Worm (Caenorhabditis elegans) whole organism, L4 larva: ENCODE measurements around the gene ins-12.

Source experiments
- D1046.2 ChIP-seq: fragments of 200-800 bp; sonication (Bioruptor generic); IDR thresholded peaks from 2 replicates; pipeline ENCODE4 v1.3.6; 2022; ENCODE audit warnings: missing genetic modification characterization, missing compliant biosample characterization
- F10B5.3 ChIP-seq: sonication (generic microtip); optimal IDR thresholded peaks from 2 replicates; lab custom pipeline; 2016; ENCODE audit warnings: mild to moderate bottlenecking, missing genetic modification characterization, missing compliant biosample characterization
- F26F4.8 ChIP-seq: fragments of 200-800 bp; sonication (Bioruptor generic); conservative IDR thresholded peaks from 2 replicates; pipeline ENCODE4 v1.3.6; 2022; ENCODE audit warnings: missing genetic modification characterization, missing compliant biosample characterization
- F37D6.2 ChIP-seq: sonication (generic microtip); optimal IDR thresholded peaks from 2 replicates; lab custom pipeline; 2016; ENCODE audit warnings: mild to moderate bottlenecking, missing genetic modification characterization, missing compliant biosample characterization
- T20F7.1 ChIP-seq: fragments of 200-800 bp; sonication (Bioruptor generic); optimal IDR thresholded peaks from 2 replicates; lab custom pipeline; 2018; ENCODE audit warnings: mild to moderate bottlenecking, missing genetic modification characterization, missing compliant biosample characterization
- T26A8.4 ChIP-seq: fragments of 200-800 bp; sonication (Bioruptor generic); IDR thresholded peaks from 2 replicates; pipeline ENCODE4 v1.3.6; 2022; ENCODE audit warnings: missing genetic modification characterization, missing compliant biosample characterization
- Y48G9A.11 ChIP-seq: fragments of 200-800 bp; sonication (Bioruptor generic); IDR thresholded peaks from 2 replicates; pipeline ENCODE4 v1.3.6; 2022; ENCODE audit warnings: missing genetic modification reagents, missing genetic modification characterization, missing compliant biosample characterization
- ZK337.2 ChIP-seq: fragments of 200-800 bp; sonication (Bioruptor generic); IDR thresholded peaks from 2 replicates; pipeline ENCODE4 v1.3.6; 2022; ENCODE audit warnings: missing genetic modification reagents, missing genetic modification characterization, missing compliant biosample characterization
- ama-1 ChIP-seq: fragments of 150-350 bp; optimal IDR thresholded peaks from 2 replicates; lab custom pipeline; 2014; ENCODE audit warnings: inconsistent platforms, mixed read lengths
- ceh-32 ChIP-seq: sonication (generic microtip); optimal IDR thresholded peaks from 2 replicates; lab custom pipeline; 2016; ENCODE audit warnings: mild to moderate bottlenecking, missing genetic modification characterization, missing compliant biosample characterization; ENCODE audit not compliant: poor library complexity
- ctbp-1 ChIP-seq: fragments of 200-800 bp; sonication (Bioruptor generic); IDR thresholded peaks from 2 replicates; pipeline ENCODE4 v1.3.6; 2022; ENCODE audit warnings: missing genetic modification reagents, missing genetic modification characterization, missing compliant biosample characterization
- daf-16 ChIP-seq, 3 experiments: sonication (generic microtip); optimal IDR thresholded peaks; 2 replicates each; lab custom pipeline; 2016 to 2017; ENCODE audit warnings: missing genetic modification characterization in 3 of 3, missing genetic modification reagents in 3 of 3, mild to moderate bottlenecking in 2 of 3, missing compliant biosample characterization in 2 of 3, missing biosample characterization in 1 of 3, moderate library complexity in 1 of 3
- daf-19 ChIP-seq: fragments of 200-800 bp; sonication (Bioruptor generic); conservative IDR thresholded peaks from 2 replicates; pipeline ENCODE4 v1.3.6; 2022; ENCODE audit warnings: missing genetic modification characterization, missing compliant biosample characterization
- daf-8 ChIP-seq: fragments of 200-800 bp; sonication (Bioruptor generic); IDR thresholded peaks from 2 replicates; pipeline ENCODE4 v1.3.6; 2022; ENCODE audit warnings: missing genetic modification characterization, missing compliant biosample characterization
- dmd-6 ChIP-seq: fragments of 200-800 bp; sonication (Bioruptor generic); IDR thresholded peaks from 2 replicates; pipeline ENCODE4 v1.3.6; 2022; ENCODE audit warnings: missing genetic modification reagents, missing genetic modification characterization, missing compliant biosample characterization
- dmd-8 ChIP-seq: fragments of 200-800 bp; sonication (Bioruptor generic); IDR thresholded peaks from 2 replicates; pipeline ENCODE4 v1.3.6; 2022; ENCODE audit warnings: missing genetic modification characterization, missing compliant biosample characterization
- dmd-9 ChIP-seq: fragments of 200-800 bp; sonication (Bioruptor generic); IDR thresholded peaks from 2 replicates; pipeline ENCODE4 v1.3.6; 2022; ENCODE audit warnings: missing genetic modification reagents, missing genetic modification characterization, missing compliant biosample characterization
- dve-1 ChIP-seq: sonication (generic microtip); optimal IDR thresholded peaks from 2 replicates; lab custom pipeline; 2017; ENCODE audit warnings: antibody characterized with exemption, mild to moderate bottlenecking, missing genetic modification characterization, missing compliant biosample characterization; ENCODE audit not compliant: insufficient read depth
- fos-1 ChIP-seq: fragments of 150-350 bp; optimal IDR thresholded peaks from 2 replicates; lab custom pipeline; 2014; ENCODE audit warnings: missing biosample characterization, missing genetic modification characterization
- hlh-30 ChIP-seq: sonication (generic microtip); optimal IDR thresholded peaks from 2 replicates; lab custom pipeline; 2017; ENCODE audit warnings: antibody characterized with exemption, mild to moderate bottlenecking, missing genetic modification characterization, missing compliant biosample characterization; ENCODE audit not compliant: insufficient read depth
- hmg-1.1 ChIP-seq: fragments of 200-800 bp; sonication (Bioruptor generic); IDR thresholded peaks from 2 replicates; pipeline ENCODE4 v1.3.6; 2022; ENCODE audit warnings: missing genetic modification reagents, missing genetic modification characterization, missing compliant biosample characterization
- lim-7 ChIP-seq: fragments of 200-800 bp; sonication (Bioruptor generic); IDR thresholded peaks from 2 replicates; pipeline ENCODE4 v1.3.6; 2022; ENCODE audit warnings: missing genetic modification characterization, missing compliant biosample characterization
- lin-1 ChIP-seq: fragments of 200-800 bp; sonication (Bioruptor generic); IDR thresholded peaks from 2 replicates; pipeline ENCODE4 v1.3.6; 2022; ENCODE audit warnings: missing genetic modification reagents, missing genetic modification characterization, missing compliant biosample characterization
- lin-13 ChIP-seq: fragments of 150-350 bp; optimal IDR thresholded peaks from 2 replicates; lab custom pipeline; 2014; ENCODE audit warnings: missing biosample characterization, missing genetic modification reagents, missing genetic modification characterization
- lin-29 ChIP-seq: fragments of 200-800 bp; sonication (Bioruptor generic); IDR thresholded peaks from 2 replicates; pipeline ENCODE4 v1.3.6; 2022; ENCODE audit warnings: missing genetic modification reagents, missing genetic modification characterization, missing compliant biosample characterization
- lin-38 ChIP-seq: fragments of 200-800 bp; sonication (Bioruptor generic); IDR thresholded peaks from 2 replicates; pipeline ENCODE4 v1.3.6; 2022; ENCODE audit warnings: missing genetic modification reagents, missing genetic modification characterization, missing compliant biosample characterization
- lin-39 ChIP-seq: fragments of 150-350 bp; optimal IDR thresholded peaks from 2 replicates; lab custom pipeline; 2014; ENCODE audit warnings: missing biosample characterization, missing genetic modification reagents, missing genetic modification characterization
- lir-3 ChIP-seq: sonication (generic microtip); optimal IDR thresholded peaks from 2 replicates; lab custom pipeline; 2016; ENCODE audit warnings: mild to moderate bottlenecking, missing genetic modification characterization, missing compliant biosample characterization
- mdl-1 ChIP-seq, 2 experiments: fragments of 150-350 bp in 1 of 2; sonication (generic microtip) in 1 of 2; optimal IDR thresholded peaks; 2 replicates each; lab custom pipeline; 2014 to 2017; ENCODE audit warnings: missing biosample characterization in 2 of 2, missing genetic modification characterization in 2 of 2
- mep-1 ChIP-seq: fragments of 150-350 bp; sonication (generic microtip); optimal IDR thresholded peaks from 3 replicates; lab custom pipeline; 2014; ENCODE audit warnings: missing biosample characterization, missing genetic modification characterization
- mes-2 ChIP-seq: sonication (generic microtip); optimal IDR thresholded peaks from 2 replicates; lab custom pipeline; 2016; ENCODE audit warnings: missing genotype, mild to moderate bottlenecking, missing genetic modification characterization, missing compliant biosample characterization; ENCODE audit not compliant: poor library complexity, severe bottlenecking
- mxl-2 ChIP-seq: fragments of 200-800 bp; sonication (Bioruptor generic); conservative IDR thresholded peaks from 2 replicates; pipeline ENCODE4 v1.3.6; 2022; ENCODE audit warnings: missing genetic modification reagents, missing genetic modification characterization, missing compliant biosample characterization
- mxl-3 ChIP-seq: fragments of 200-800 bp; sonication (Bioruptor generic); optimal IDR thresholded peaks from 2 replicates; lab custom pipeline; 2018; ENCODE audit warnings: mild to moderate bottlenecking, missing genetic modification characterization, missing compliant biosample characterization
- nhr-237 ChIP-seq: sonication (generic microtip); optimal IDR thresholded peaks from 2 replicates; lab custom pipeline; 2017; ENCODE audit warnings: missing biosample characterization, missing genetic modification characterization
- nhr-28 ChIP-seq: fragments of 150-350 bp; optimal IDR thresholded peaks from 2 replicates; lab custom pipeline; 2014; ENCODE audit warnings: missing biosample characterization, missing genetic modification characterization
- nhr-42 ChIP-seq: fragments of 200-800 bp; sonication (Bioruptor generic); IDR thresholded peaks from 2 replicates; pipeline ENCODE4 v1.3.6; 2022; ENCODE audit warnings: missing genetic modification characterization, missing compliant biosample characterization
- snpc-1.2 ChIP-seq: fragments of 200-800 bp; sonication (Bioruptor generic); IDR thresholded peaks from 2 replicates; pipeline ENCODE4 v1.3.6; 2022; ENCODE audit warnings: missing genetic modification reagents, missing genetic modification characterization, missing compliant biosample characterization
- snpc-4 ChIP-seq: fragments of 150-350 bp; optimal IDR thresholded peaks from 2 replicates; lab custom pipeline; 2014; ENCODE audit warnings: missing biosample characterization, missing genetic modification characterization
- spr-1 ChIP-seq: sonication (generic microtip); optimal IDR thresholded peaks from 2 replicates; lab custom pipeline; 2016; ENCODE audit warnings: mild to moderate bottlenecking, missing genetic modification characterization, missing compliant biosample characterization
- unc-62 ChIP-seq, 3 experiments: fragments of 150-350 bp in 1 of 3; sonication (generic microtip); optimal IDR thresholded peaks in 2 of 3; peaks in 1 of 3; 1 replicate in 1 of 3; 2 replicates in 2 of 3; lab custom pipeline; 2014 to 2017; ENCODE audit warnings: missing biosample characterization in 3 of 3, missing genetic modification characterization in 3 of 3, missing genetic modification reagents in 3 of 3, missing genotype in 1 of 3
- vab-7 ChIP-seq: fragments of 200-800 bp; sonication (Bioruptor generic); IDR thresholded peaks from 2 replicates; pipeline ENCODE4 v1.3.6; 2022; ENCODE audit warnings: missing genetic modification reagents, missing genetic modification characterization, missing compliant biosample characterization

Gene ins-12

ce11 chrII:5544145-5544515, 10.3 kb upstream of the ins-12 start (continued):
- TF ChIP-seq nhr-28 (peak; percentile 71), unc-62 (GFP tag; optimal IDR thresholded peaks at IDR 0.05 in 1 of 2; lab: Kevin White, UChicago) (peak in 1 of 2 experiments; percentile 95), unc-62 (tag; optimal IDR thresholded peaks at IDR 0.05; lab: Kevin White, UChicago) (no peak), F26F4.8 (GFP tag; lab: Robert Waterston, UW) (no peak), mes-2 (tag; lab: Kevin White, UChicago) (peak; percentile 81), F37D6.2 (no peak), hmg-1.1 (GFP tag; lab: Robert Waterston, UW) (peak; percentile 8; the same call in 1 of the 2 replicates), hlh-30 (tag; lab: Kevin White, UChicago) (peak; percentile 33), dmd-6 (GFP tag; lab: Robert Waterston, UW) (peak; percentile 80), mdl-1 (tag; optimal IDR thresholded peaks at IDR 0.05; lab: Kevin White, UChicago) (peak in 1 of 2 experiments; percentile 45), mep-1 (peak; percentile 76), T20F7.1 (no peak), nhr-42 (peak; percentile 86), spr-1 (tag; lab: Kevin White, UChicago) (no peak), snpc-4 (tag; lab: Kevin White, UChicago) (peak; percentile 92), lin-13 (GFP tag; lab: Kevin White, UChicago) (peak; percentile 57), dmd-8 (GFP tag; lab: Robert Waterston, UW) (0 out of 2 replicates have a peak, but pooled peaks have one; percentile 4), snpc-1.2 (GFP tag; lab: Robert Waterston, UW) (no peak), ctbp-1 (GFP tag; lab: Robert Waterston, UW) (0 out of 2 replicates have a peak, but pooled peaks have one; percentile 17), vab-7 (GFP tag; lab: Robert Waterston, UW) (peak; percentile 61), ceh-32 (tag; lab: Kevin White, UChicago) (no peak), lin-38 (0 out of 2 replicates have a peak, but pooled peaks have one; percentile 4), mxl-2 (GFP tag; lab: Robert Waterston, UW) (peak; percentile 60; the same call in 1 of the 2 replicates), ama-1 (lab: Kevin White, UChicago) (peak; percentile 99), D1046.2 (GFP tag; lab: Robert Waterston, UW) (peak; percentile 59; the same call in 1 of the 2 replicates)

ce11 chrII:5544764-5545163, 9.7 kb upstream of the ins-12 start, which contains the start of gene ins-13:
Gene ins-13, minus strand, starts transcription at chrII:5544864.
- TF ChIP-seq dmd-9 (GFP tag; lab: Robert Waterston, UW) (no peak), ama-1 (lab: Kevin White, UChicago) (no peak), ZK337.2 (no peak), daf-8 (GFP tag; lab: Robert Waterston, UW) (no peak), nhr-237 (tag; lab: Kevin White, UChicago) (no peak), nhr-28 (no peak), lir-3 (tag; lab: Kevin White, UChicago) (no peak), lin-29 (no peak), lin-1 (GFP tag; lab: Robert Waterston, UW) (no peak), daf-19 (GFP tag; lab: Robert Waterston, UW) (no peak), T26A8.4 (GFP tag; lab: Robert Waterston, UW) (no peak), vab-7 (GFP tag; lab: Robert Waterston, UW) (no peak), mep-1 (no peak), mxl-3 (GFP tag; lab: Kevin White, UChicago) (no peak), Y48G9A.11 (no peak), lin-39 (tag; lab: Kevin White, UChicago) (no peak), nhr-42 (no peak), fos-1 (tag; lab: Kevin White, UChicago) (no peak)

DNA sequence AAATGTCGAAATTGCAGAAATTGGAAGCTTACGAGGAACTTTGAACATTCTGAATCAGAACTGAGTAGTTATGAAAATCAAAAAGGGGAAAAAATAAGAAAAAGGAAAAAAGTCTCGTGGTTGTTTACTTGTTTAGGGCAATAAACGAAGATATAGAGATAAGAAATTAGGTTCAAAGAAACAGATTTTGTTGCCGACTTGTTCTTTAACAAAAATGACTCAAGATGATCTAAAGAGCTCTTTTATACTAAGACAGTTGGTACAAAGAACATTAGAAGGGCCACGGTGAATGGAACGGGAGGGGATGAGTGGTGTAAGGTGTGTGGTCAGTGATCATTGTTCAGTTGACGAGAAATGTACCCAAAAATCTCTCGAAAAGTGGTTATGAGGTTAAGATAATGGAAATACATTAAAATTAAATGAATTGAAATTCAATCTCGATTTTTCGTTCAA, 6.9 kb upstream of the ins-12 start, which contains the start of gene acdh-2:
Gene acdh-2 (minus strand): TSS at position 51 of the 453 bp plus-strand sequence.
- TF ChIP-seq F10B5.3: no peak
- peak; percentile 7 for TF ChIP-seq dve-1 (tag; lab: Kevin White, UChicago)
- no peak for TF ChIP-seq daf-16 (GFP tag; optimal IDR thresholded peaks at IDR 0.05; lab: Kevin White, UChicago)
- peak; percentile 2 for TF ChIP-seq daf-16 (tag; optimal IDR thresholded peaks at IDR 0.05; lab: Kevin White, UChicago)
- TF ChIP-seq lim-7 (GFP tag; lab: Robert Waterston, UW): no peak
- no peak for TF ChIP-seq D1046.2 (GFP tag; lab: Robert Waterston, UW)
- TF ChIP-seq, all 104 proteins: peak for 2
